Fruit fly (Drosophila melanogaster) whole organism, embryonic: Measurements from ENCODE around the gene CG46308.

Experiments used
- Abd-B ChIP-seq: fragments of 200-800 bp; sonication (Bioruptor generic); optimal IDR thresholded peaks from 2 replicates; lab custom pipeline; 2018; ENCODE audit warnings: missing biosample characterization, mild to moderate bottlenecking, missing genetic modification characterization, moderate library complexity
- Antp ChIP-seq: fragments of 200-800 bp; sonication (Bioruptor generic); optimal IDR thresholded peaks from 3 replicates; lab custom pipeline; 2016; ENCODE audit warnings: missing biosample characterization, missing genetic modification characterization
- Blimp-1 ChIP-seq: fragments of 200-800 bp; sonication (Bioruptor generic); optimal IDR thresholded peaks from 3 replicates; lab custom pipeline; 2018; ENCODE audit warnings: missing biosample characterization, missing genetic modification characterization, mild to moderate bottlenecking, moderate library complexity, missing genetic modification reagents
- CG10147 ChIP-seq: fragments of 200-800 bp; sonication (Bioruptor generic); optimal IDR thresholded peaks from 2 replicates; lab custom pipeline; 2019; ENCODE audit warnings: missing biosample characterization, mild to moderate bottlenecking, missing genetic modification characterization, moderate library complexity
- CG11398 ChIP-seq: fragments of 200-800 bp; sonication (Bioruptor generic); optimal IDR thresholded peaks from 2 replicates; lab custom pipeline; 2016; ENCODE audit warnings: missing biosample characterization, missing genetic modification characterization
- CG12071 ChIP-seq: fragments of 200-800 bp; sonication (Bioruptor generic); optimal IDR thresholded peaks from 3 replicates; lab custom pipeline; 2018; ENCODE audit warnings: missing biosample characterization, mild to moderate bottlenecking, missing genetic modification characterization
- CG12104 ChIP-seq: fragments of 200-800 bp; sonication (Bioruptor generic); optimal IDR thresholded peaks from 3 replicates; lab custom pipeline; 2016; ENCODE audit warnings: missing biosample characterization, missing genetic modification characterization
- CG13123 ChIP-seq: fragments of 200-800 bp; sonication (Bioruptor generic); optimal IDR thresholded peaks from 2 replicates; lab custom pipeline; 2016; ENCODE audit warnings: missing biosample characterization, missing genetic modification characterization
- CG13894 ChIP-seq: fragments of 200-800 bp; sonication (Bioruptor generic); optimal IDR thresholded peaks from 3 replicates; lab custom pipeline; 2018; ENCODE audit warnings: missing biosample characterization, mild to moderate bottlenecking, missing genetic modification characterization, moderate library complexity
- CG14014 ChIP-seq: fragments of 200-800 bp; sonication (Bioruptor generic); IDR thresholded peaks from 2 replicates; pipeline ENCODE4 v1.3.6; 2022; ENCODE audit warnings: missing biosample characterization, missing genetic modification characterization
- CG14710 ChIP-seq: fragments of 200-800 bp; sonication (Bioruptor generic); optimal IDR thresholded peaks from 3 replicates; lab custom pipeline; 2019; ENCODE audit warnings: missing biosample characterization, mild to moderate bottlenecking, missing genetic modification characterization, moderate library complexity
- CG17328 ChIP-seq: fragments of 200-800 bp; sonication (Bioruptor generic); IDR thresholded peaks from 2 replicates; pipeline ENCODE4 v1.3.6; 2022; ENCODE audit warnings: missing biosample characterization, missing genetic modification characterization
- CG17802 ChIP-seq: fragments of 200-800 bp; sonication (Bioruptor generic); optimal IDR thresholded peaks from 2 replicates; lab custom pipeline; 2018; ENCODE audit warnings: missing biosample characterization, mild to moderate bottlenecking, missing genetic modification characterization, moderate library complexity
- CG2116 ChIP-seq: fragments of 200-800 bp; sonication (Bioruptor generic); optimal IDR thresholded peaks from 3 replicates; lab custom pipeline; 2018; ENCODE audit warnings: missing biosample characterization, mild to moderate bottlenecking, missing genetic modification characterization
- CG32767 ChIP-seq: fragments of 200-800 bp; sonication (Bioruptor generic); IDR thresholded peaks from 2 replicates; pipeline ENCODE4 v1.3.6; 2022; ENCODE audit warnings: missing biosample characterization, missing genetic modification characterization
- CG4404 ChIP-seq: fragments of 200-800 bp; sonication (Bioruptor generic); IDR thresholded peaks from 2 replicates; pipeline ENCODE4 v1.3.6; 2022; ENCODE audit warnings: missing biosample characterization, missing genetic modification characterization
- CG4820 ChIP-seq: fragments of 200-800 bp; sonication (Bioruptor generic); optimal IDR thresholded peaks from 3 replicates; lab custom pipeline; 2016; ENCODE audit warnings: missing biosample characterization, missing genetic modification characterization
- CG6683 ChIP-seq: fragments of 200-800 bp; sonication (Bioruptor generic); optimal IDR thresholded peaks from 2 replicates; lab custom pipeline; 2017; ENCODE audit warnings: missing biosample characterization, mild to moderate bottlenecking, missing genetic modification characterization, missing genetic modification reagents
- CG6765 ChIP-seq: fragments of 200-800 bp; sonication (Bioruptor generic); optimal IDR thresholded peaks from 3 replicates; lab custom pipeline; 2017; ENCODE audit warnings: missing biosample characterization, mild to moderate bottlenecking, missing genetic modification characterization
- CG6813 ChIP-seq: fragments of 200-800 bp; sonication (Bioruptor generic); optimal IDR thresholded peaks from 2 replicates; lab custom pipeline; 2017; ENCODE audit warnings: missing biosample characterization, missing genetic modification characterization, mild to moderate bottlenecking, moderate library complexity, missing genetic modification reagents
- CG7372 ChIP-seq: fragments of 200-800 bp; sonication (Bioruptor generic); IDR thresholded peaks from 2 replicates; pipeline ENCODE4 v1.3.6; 2022; ENCODE audit warnings: missing biosample characterization, missing genetic modification characterization
- CTCF ChIP-seq: fragments of 200-800 bp; sonication (Bioruptor generic); optimal IDR thresholded peaks from 2 replicates; lab custom pipeline; 2017; ENCODE audit warnings: missing biosample characterization, mild to moderate bottlenecking, missing genetic modification characterization, moderate library complexity
- Drgx ChIP-seq: fragments of 200-800 bp; sonication (Bioruptor generic); IDR thresholded peaks from 2 replicates; pipeline ENCODE4 v1.3.6; 2022; ENCODE audit warnings: missing biosample characterization, missing genetic modification characterization
- Elba2 ChIP-seq: fragments of 200-800 bp; sonication (Bioruptor generic); optimal IDR thresholded peaks from 3 replicates; lab custom pipeline; 2016; ENCODE audit warnings: missing biosample characterization, missing genetic modification characterization
- HLH3B ChIP-seq: fragments of 200-800 bp; sonication (Bioruptor generic); IDR thresholded peaks from 2 replicates; pipeline ENCODE4 v1.3.6; 2022; ENCODE audit warnings: missing biosample characterization, missing genetic modification characterization
- HLH4C ChIP-seq: fragments of 200-800 bp; sonication (Bioruptor generic); IDR thresholded peaks from 3 replicates; pipeline ENCODE4 v1.3.6; 2022; ENCODE audit warnings: missing biosample characterization, missing genetic modification characterization; ENCODE audit not compliant: partially characterized antibody
- Hand ChIP-seq: fragments of 200-800 bp; sonication (Bioruptor generic); optimal IDR thresholded peaks from 2 replicates; lab custom pipeline; 2017; ENCODE audit warnings: mild to moderate bottlenecking, missing biosample characterization, missing genetic modification reagents, missing genetic modification characterization
- Nf-YC ChIP-seq: fragments of 200-800 bp; optimal IDR thresholded peaks from 3 replicates; lab custom pipeline; 2019; ENCODE audit warnings: missing biosample characterization, mild to moderate bottlenecking, missing genetic modification characterization, moderate library complexity
- PHDP ChIP-seq: fragments of 200-800 bp; sonication (Bioruptor generic); optimal IDR thresholded peaks from 3 replicates; lab custom pipeline; 2018; ENCODE audit warnings: missing biosample characterization, mild to moderate bottlenecking, missing genetic modification characterization, moderate library complexity
- Poxn ChIP-seq: fragments of 200-800 bp; sonication (Bioruptor generic); IDR thresholded peaks from 2 replicates; pipeline ENCODE4 v1.3.6; 2022; ENCODE audit warnings: missing biosample characterization, missing genetic modification characterization
- Sox100B ChIP-seq: fragments of 200-800 bp; sonication (Bioruptor generic); optimal IDR thresholded peaks from 3 replicates; lab custom pipeline; 2018; ENCODE audit warnings: missing biosample characterization, mild to moderate bottlenecking, missing genetic modification characterization
- Trl ChIP-seq, 3 experiments: fragments of >200 bp in 2 of 3; fragments of 200-800 bp in 1 of 3; sonication (Bioruptor generic) in 1 of 3; optimal IDR thresholded peaks; 2 replicates in 1 of 3; 3 replicates in 2 of 3; lab custom pipeline; 2016 to 2017; ENCODE audit warnings: missing biosample characterization in 1 of 3, missing genetic modification characterization in 1 of 3
- Xrp1 ChIP-seq: fragments of 200-800 bp; sonication (Bioruptor generic); IDR thresholded peaks from 2 replicates; pipeline ENCODE4 v1.3.6; 2022; ENCODE audit warnings: missing biosample characterization, missing genetic modification characterization
- bab2 ChIP-seq: fragments of 200-800 bp; sonication (Bioruptor generic); optimal IDR thresholded peaks from 2 replicates; lab custom pipeline; 2016; ENCODE audit warnings: missing biosample characterization, missing genetic modification characterization
- br ChIP-seq: fragments of >200 bp; optimal IDR thresholded peaks from 2 replicates; lab custom pipeline; 2017
- esg ChIP-seq: fragments of 200-800 bp; sonication (Bioruptor generic); conservative IDR thresholded peaks from 2 replicates; pipeline ENCODE4 v1.3.6; 2022; ENCODE audit warnings: missing biosample characterization, missing genetic modification characterization
- fru ChIP-seq: fragments of >200 bp; optimal IDR thresholded peaks from 2 replicates; lab custom pipeline; 2017
- fu2 ChIP-seq: fragments of 200-800 bp; sonication (Bioruptor generic); optimal IDR thresholded peaks from 2 replicates; lab custom pipeline; 2016; ENCODE audit warnings: missing biosample characterization, missing genetic modification characterization
- ham ChIP-seq: fragments of 200-800 bp; sonication (Bioruptor generic); IDR thresholded peaks from 2 replicates; pipeline ENCODE4 v1.3.6; 2022; ENCODE audit warnings: missing biosample characterization, missing genetic modification characterization
- hth ChIP-seq: fragments of >200 bp; optimal IDR thresholded peaks from 2 replicates; lab custom pipeline; 2017; ENCODE audit warnings: inconsistent platforms
- kay ChIP-seq: fragments of 200-800 bp; sonication (Bioruptor generic); optimal IDR thresholded peaks from 2 replicates; lab custom pipeline; 2016; ENCODE audit warnings: missing biosample characterization, missing genetic modification characterization
- oc ChIP-seq: fragments of 200-800 bp; sonication (Bioruptor generic); optimal IDR thresholded peaks from 2 replicates; lab custom pipeline; 2018; ENCODE audit warnings: missing biosample characterization, mild to moderate bottlenecking, missing genetic modification characterization, moderate library complexity
- org-1 ChIP-seq: fragments of 200-800 bp; sonication (Bioruptor generic); optimal IDR thresholded peaks from 2 replicates; lab custom pipeline; 2017; ENCODE audit warnings: missing biosample characterization, missing genetic modification characterization
- seq ChIP-seq: fragments of 200-800 bp; sonication (Bioruptor generic); IDR thresholded peaks from 2 replicates; pipeline ENCODE4 v1.3.6; 2022; ENCODE audit warnings: missing biosample characterization, missing genetic modification characterization
- shn ChIP-seq: fragments of 200-800 bp; sonication (Bioruptor generic); optimal IDR thresholded peaks from 3 replicates; lab custom pipeline; 2016; ENCODE audit warnings: missing biosample characterization, missing genetic modification characterization
- tin ChIP-seq: fragments of 200-800 bp; sonication (Bioruptor generic); optimal IDR thresholded peaks from 3 replicates; lab custom pipeline; 2016; ENCODE audit warnings: missing biosample characterization, missing genetic modification characterization
- tll ChIP-seq, 2 experiments: fragments of 200-800 bp in 1 of 2; fragments of >200 bp in 1 of 2; sonication (Bioruptor generic) in 1 of 2; optimal IDR thresholded peaks; 2 replicates each; lab custom pipeline; 2017 to 2019; ENCODE audit warnings: missing biosample characterization in 2 of 2, missing genetic modification characterization in 2 of 2, mild to moderate bottlenecking in 1 of 2, moderate library complexity in 1 of 2
- tx ChIP-seq: fragments of 200-800 bp; sonication (Bioruptor generic); optimal IDR thresholded peaks from 2 replicates; lab custom pipeline; 2016; ENCODE audit warnings: missing biosample characterization, missing genetic modification characterization
- vnd ChIP-seq: fragments of 200-800 bp; sonication (Bioruptor generic); IDR thresholded peaks from 3 replicates; pipeline ENCODE4 v1.3.6; 2022; ENCODE audit warnings: missing biosample characterization, missing genetic modification characterization; ENCODE audit not compliant: partially characterized antibody

The CG46308 gene

DNA sequence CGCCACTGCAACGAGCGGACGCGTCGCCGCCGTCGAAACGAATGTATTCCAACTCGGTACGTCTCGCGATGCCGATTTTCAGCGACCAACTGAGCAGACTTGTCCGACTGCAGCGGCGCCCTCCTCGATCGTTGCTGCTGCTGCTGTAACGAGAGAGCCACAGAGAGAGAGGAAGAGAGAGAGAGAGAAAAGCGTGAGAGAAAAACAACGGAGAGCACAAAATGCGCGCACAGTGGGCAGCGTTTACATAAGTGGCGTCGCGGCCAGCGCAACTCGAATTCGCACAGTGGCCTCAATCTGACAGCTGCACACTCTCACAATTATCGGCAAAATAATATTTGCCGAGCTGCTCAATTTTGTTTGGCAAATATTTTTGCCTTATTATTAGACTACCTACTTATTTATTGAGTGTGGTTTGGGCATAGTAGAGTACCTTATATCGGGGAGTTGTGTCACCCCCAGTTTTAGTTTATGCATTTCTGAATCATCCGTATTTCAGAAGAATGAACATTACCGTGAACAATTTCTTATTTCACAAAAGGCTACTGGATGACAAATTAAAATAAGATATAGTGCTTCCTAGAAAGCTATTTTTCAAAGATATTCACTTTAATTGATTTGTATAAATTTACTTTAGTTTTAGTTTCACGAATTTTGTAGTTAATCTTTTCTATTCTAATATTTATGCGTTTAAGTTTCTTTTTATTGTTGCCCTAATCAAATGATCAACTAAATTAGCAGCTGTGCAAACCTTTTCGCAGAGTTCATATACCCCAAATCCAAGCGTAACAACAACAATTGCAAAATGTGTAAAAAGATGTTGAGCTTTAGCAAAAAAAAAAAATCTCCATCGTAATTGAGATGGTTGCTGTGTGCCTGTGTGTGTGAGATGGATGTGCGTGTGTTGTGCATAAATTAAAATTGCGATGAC, 52.0 kb downstream of the CG46308 start (continued):
- TF ChIP-seq tin (GFP tag; lab: Kevin White, UChicago), result peak; percentile 58
- TF ChIP-seq CG13894 (tag; lab: Kevin White, UChicago), result no peak
- TF ChIP-seq Trl (optimal IDR thresholded peaks at IDR 0.05; lab: Kevin White, UChicago), result peak; percentile 92 to 100
- TF ChIP-seq Trl (GFP tag; optimal IDR thresholded peaks at IDR 0.05; lab: Kevin White, UChicago), result peak; percentile 76
- TF ChIP-seq CG13123 (GFP tag; lab: Kevin White, UChicago), result peak; percentile 14
- TF ChIP-seq org-1 (GFP tag; lab: Kevin White, UChicago), result peak; percentile 52
- peak; percentile 55; the same call in 1 of the 2 replicates for TF ChIP-seq CG17328
- 0 out of 3 replicates have a peak, but pooled peaks have one; percentile 44 for TF ChIP-seq HLH4C
- TF ChIP-seq shn, result peak; percentile 70
- TF ChIP-seq CG10147 (GFP tag; lab: Kevin White, UChicago), result peak; percentile 14
- peak; percentile 2 for TF ChIP-seq CG17802
- no peak for TF ChIP-seq CG11398 (GFP tag; lab: Kevin White, UChicago)
- no peak for TF ChIP-seq Elba2 (GFP tag; lab: Kevin White, UChicago)
- peak; percentile 57 for TF ChIP-seq HLH3B (GFP tag; lab: Robert Waterston, UW)
- TF ChIP-seq CG4404 (GFP tag; lab: Robert Waterston, UW), result peak; percentile 27; the same call in 1 of the 2 replicates
- TF ChIP-seq CG32767 (GFP tag; lab: Robert Waterston, UW), result no peak
- TF ChIP-seq Nf-YC (tag; lab: Kevin White, UChicago), result peak; percentile 43
- no peak for TF ChIP-seq hth (lab: Kevin White, UChicago)
- peak; percentile 69 for TF ChIP-seq bab2 (GFP tag; lab: Kevin White, UChicago)
- peak; percentile 61; the same call in 1 of the 2 replicates for TF ChIP-seq seq (GFP tag; lab: Robert Waterston, UW)
- no peak for TF ChIP-seq Hand
- peak; percentile 28 for TF ChIP-seq CG6683
- peak; percentile 34 for TF ChIP-seq CG6765 (GFP tag; lab: Kevin White, UChicago)
- TF ChIP-seq tx (GFP tag; lab: Kevin White, UChicago), result peak; percentile 61
- TF ChIP-seq tll (GFP tag; optimal IDR thresholded peaks at IDR 0.05; lab: Kevin White, UChicago), result no peak
- TF ChIP-seq CG2116 (GFP tag; lab: Kevin White, UChicago), result no peak
- TF ChIP-seq CG4820 (GFP tag; lab: Kevin White, UChicago), result peak; percentile 49
- TF ChIP-seq kay (GFP tag; lab: Kevin White, UChicago), result peak; percentile 68
- TF ChIP-seq fu2, result peak; percentile 47
- no peak for TF ChIP-seq br
- TF ChIP-seq CG14710 (tag; lab: Kevin White, UChicago), result peak; percentile 31
- TF ChIP-seq Poxn, result peak; percentile 35; the same call in 1 of the 2 replicates
- peak; percentile 59 for TF ChIP-seq CG7372 (GFP tag; lab: Robert Waterston, UW)
- TF ChIP-seq CG12071 (GFP tag; lab: Kevin White, UChicago), result peak; percentile 38
- peak; percentile 13 for TF ChIP-seq Abd-B (GFP tag; lab: Kevin White, UChicago)
- TF ChIP-seq fru, result no peak
- TF ChIP-seq esg (GFP tag; lab: Robert Waterston, UW), result peak; percentile 35; the same call in 1 of the 2 replicates
- TF ChIP-seq CTCF (GFP tag; lab: Kevin White, UChicago), result peak; percentile 13
- TF ChIP-seq PHDP (tag; lab: Kevin White, UChicago), result peak; percentile 48
- TF ChIP-seq CG12104 (GFP tag; lab: Kevin White, UChicago), result peak; percentile 29
- TF ChIP-seq Antp, result peak; percentile 85
- no peak for TF ChIP-seq oc (tag; lab: Kevin White, UChicago)
- TF ChIP-seq CG6813, result peak; percentile 33
- TF ChIP-seq Xrp1 (GFP tag; lab: Robert Waterston, UW), result peak; percentile 76
- peak; percentile 56 for TF ChIP-seq Drgx (GFP tag; lab: Robert Waterston, UW)
- TF ChIP-seq CG14014, result peak; percentile 65
- no peak for TF ChIP-seq ham (GFP tag; lab: Robert Waterston, UW)
- TF ChIP-seq Blimp-1 (GFP tag; lab: Kevin White, UChicago), result peak; percentile 39
- TF ChIP-seq Sox100B, result peak; percentile 60
- 0 out of 3 replicates have a peak, but pooled peaks have one; percentile 28 for TF ChIP-seq vnd
